Fruit fly (Drosophila melanogaster): Measurements from ENCODE around the gene CG33301.

dm6 chr2L:10093788-10094187 lies 44.4 kb downstream of the CG33301 start, which contains the start of gene CG34109:
- TF ChIP-seq amos (GFP tag; IDR thresholded peaks at IDR 0.05; ENCODE audit: partially characterized antibody) (no peak), ato (GFP tag; IDR thresholded peaks at IDR 0.05; ENCODE audit: partially characterized antibody) (no peak), CG12236 (GFP tag; optimal IDR thresholded peaks at IDR 0.05) (no peak), CG12104 (GFP tag; optimal IDR thresholded peaks at IDR 0.05) (no peak), kay (GFP tag; optimal IDR thresholded peaks at IDR 0.05) (no peak), lilli (GFP tag; optimal IDR thresholded peaks at IDR 0.05) (no peak), CG10654 (GFP tag; optimal IDR thresholded peaks at IDR 0.05) (no peak), CG6683 (GFP tag; optimal IDR thresholded peaks at IDR 0.05) (no peak)

Measured in whole organism, embryonic.